Fruit fly (Drosophila melanogaster) whole organism, prepupa: ENCODE measurements around the gene Ssl2.

Source experiments
- CG1621 ChIP-seq: fragments of 200-800 bp; sonication (Bioruptor generic); optimal IDR thresholded peaks from 3 replicates; lab custom pipeline; 2018; ENCODE audit warnings: missing biosample characterization, mild to moderate bottlenecking, missing genetic modification characterization
- CG31627 ChIP-seq: fragments of 200-800 bp; sonication (Bioruptor generic); optimal IDR thresholded peaks from 3 replicates; lab custom pipeline; 2016; ENCODE audit warnings: missing biosample characterization, missing genetic modification characterization
- CG6792 ChIP-seq: fragments of 200-800 bp; sonication (Bioruptor generic); optimal IDR thresholded peaks from 3 replicates; lab custom pipeline; 2016; ENCODE audit warnings: missing biosample characterization, missing genetic modification characterization
- CG7368 ChIP-seq: fragments of 200-800 bp; sonication (Bioruptor generic); optimal IDR thresholded peaks from 3 replicates; lab custom pipeline; 2016; ENCODE audit warnings: missing biosample characterization, missing genetic modification characterization
- Ets96B ChIP-seq: fragments of 200-800 bp; optimal IDR thresholded peaks from 2 replicates; lab custom pipeline; 2019; ENCODE audit warnings: missing biosample characterization, mild to moderate bottlenecking, missing genetic modification characterization, moderate library complexity
- Gug ChIP-seq: fragments of 200-800 bp; sonication (Bioruptor generic); IDR thresholded peaks from 2 replicates; pipeline ENCODE4 v1.3.6; 2022; ENCODE audit warnings: missing biosample characterization, missing genetic modification characterization
- Hr39 ChIP-seq: fragments of 200-800 bp; sonication (Bioruptor generic); optimal IDR thresholded peaks from 2 replicates; lab custom pipeline; 2016; ENCODE audit warnings: missing biosample characterization, missing genetic modification characterization

DNA sequence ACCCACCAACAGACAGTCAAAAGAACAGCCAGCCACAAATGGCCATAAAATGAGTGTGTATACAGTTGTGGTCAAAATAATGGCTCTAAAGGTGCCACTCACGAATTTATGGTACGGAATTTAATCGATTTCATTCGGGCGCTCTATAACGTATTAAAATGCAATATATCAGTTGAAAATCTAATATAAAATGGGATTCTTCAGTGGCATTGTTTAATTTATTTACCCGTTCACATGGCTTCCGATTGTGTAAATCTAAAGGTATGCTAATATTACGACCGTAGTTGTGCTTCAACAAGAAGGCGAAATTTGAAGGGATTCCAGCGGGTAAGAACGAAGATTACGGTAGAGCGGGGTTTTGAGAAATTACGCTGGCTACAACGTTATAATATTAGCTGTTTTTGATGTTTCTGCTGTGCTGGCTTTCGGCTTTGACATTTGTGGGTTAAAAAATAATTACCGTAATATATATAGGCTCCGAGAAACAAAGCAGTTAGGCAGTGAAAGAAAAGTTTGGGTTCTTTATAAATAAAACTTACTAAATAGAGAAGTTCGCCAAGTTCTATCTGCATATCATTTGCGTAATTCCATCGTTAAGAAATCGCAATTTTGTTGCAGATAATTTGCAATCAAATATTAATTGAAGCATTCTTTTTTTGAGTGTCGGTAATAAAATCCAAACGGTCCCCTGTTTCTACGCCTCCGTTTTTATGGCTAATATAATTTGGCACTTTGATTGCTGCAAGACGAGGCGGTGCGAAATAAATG is 43.4 kb upstream of the Ssl2 start:
- TF ChIP-seq CG1621 (tag; lab: Kevin White, UChicago) (no peak), CG6792 (no peak), CG7368 (GFP tag; lab: Kevin White, UChicago) (no peak), Gug (GFP tag; lab: Robert Waterston, UW) (no peak), Ets96B (tag; lab: Kevin White, UChicago) (peak; percentile 32), Hr39 (GFP tag; lab: Kevin White, UChicago) (peak; percentile 66), CG31627 (GFP tag; lab: Kevin White, UChicago) (peak; percentile 46)
